Fruit fly (Drosophila melanogaster) whole organism, embryonic: Measurements from ENCODE around the gene Mst36Fb.

Experiments
- B-H2 ChIP-seq: fragments of 200-800 bp; sonication (Bioruptor generic); optimal IDR thresholded peaks from 2 replicates; lab custom pipeline; 2018; ENCODE audit warnings: missing biosample characterization, mild to moderate bottlenecking, missing genetic modification characterization
- BtbVII ChIP-seq: fragments of 200-800 bp; sonication (Bioruptor generic); optimal IDR thresholded peaks from 3 replicates; lab custom pipeline; 2017; ENCODE audit warnings: missing biosample characterization, mild to moderate bottlenecking, missing genetic modification characterization
- Bteb2 ChIP-seq: fragments of 200-800 bp; sonication (Bioruptor generic); optimal IDR thresholded peaks from 2 replicates; lab custom pipeline; 2016; ENCODE audit warnings: missing biosample characterization, missing genetic modification characterization
- CG10366 ChIP-seq: fragments of 200-800 bp; sonication (Bioruptor generic); IDR thresholded peaks from 2 replicates; pipeline ENCODE4 v1.3.6; 2022; ENCODE audit warnings: missing biosample characterization, missing genetic modification characterization
- CG10543 ChIP-seq: fragments of 200-800 bp; sonication (Bioruptor generic); optimal IDR thresholded peaks from 3 replicates; lab custom pipeline; 2017; ENCODE audit warnings: missing biosample characterization, mild to moderate bottlenecking, missing genetic modification characterization, moderate library complexity
- CG11085 ChIP-seq: fragments of 200-800 bp; sonication (Bioruptor generic); IDR thresholded peaks from 2 replicates; pipeline ENCODE4 v1.3.6; 2022; ENCODE audit warnings: missing biosample characterization, missing genetic modification characterization
- CG11504 ChIP-seq: fragments of 200-800 bp; sonication (Bioruptor generic); optimal IDR thresholded peaks from 3 replicates; lab custom pipeline; 2019; ENCODE audit warnings: missing biosample characterization, mild to moderate bottlenecking, missing genetic modification characterization, moderate library complexity
- CG11696 ChIP-seq: fragments of 200-800 bp; sonication (Bioruptor generic); IDR thresholded peaks from 2 replicates; pipeline ENCODE4 v1.3.6; 2022; ENCODE audit warnings: missing biosample characterization, missing genetic modification characterization
- CG11723 ChIP-seq: fragments of 200-800 bp; sonication (Bioruptor generic); optimal IDR thresholded peaks from 2 replicates; lab custom pipeline; 2017; ENCODE audit warnings: missing biosample characterization, mild to moderate bottlenecking, missing genetic modification characterization
- CG12104 ChIP-seq: fragments of 200-800 bp; sonication (Bioruptor generic); optimal IDR thresholded peaks from 3 replicates; lab custom pipeline; 2016; ENCODE audit warnings: missing biosample characterization, missing genetic modification characterization
- CG12299 ChIP-seq: fragments of 200-800 bp; sonication (Bioruptor generic); optimal IDR thresholded peaks from 2 replicates; lab custom pipeline; 2018; ENCODE audit warnings: missing biosample characterization, mild to moderate bottlenecking, missing genetic modification characterization
- CG15073 ChIP-seq: fragments of 200-800 bp; sonication (Bioruptor generic); optimal IDR thresholded peaks from 2 replicates; lab custom pipeline; 2016; ENCODE audit warnings: missing biosample characterization, missing genetic modification characterization
- CG1529 ChIP-seq: fragments of 200-800 bp; sonication (Bioruptor generic); optimal IDR thresholded peaks from 3 replicates; lab custom pipeline; 2018; ENCODE audit warnings: missing biosample characterization, missing genetic modification characterization
- CG15479 ChIP-seq: fragments of 200-800 bp; sonication (Bioruptor generic); optimal IDR thresholded peaks from 3 replicates; lab custom pipeline; 2019; ENCODE audit warnings: missing biosample characterization, mild to moderate bottlenecking, missing genetic modification characterization, moderate library complexity
- CG2875 ChIP-seq: fragments of 200-800 bp; sonication (Bioruptor generic); optimal IDR thresholded peaks from 2 replicates; lab custom pipeline; 2017; ENCODE audit warnings: missing biosample characterization, mild to moderate bottlenecking, missing genetic modification characterization, missing genetic modification reagents
- CG2889 ChIP-seq: fragments of 200-800 bp; sonication (Bioruptor generic); IDR thresholded peaks from 3 replicates; pipeline ENCODE4 v1.3.6; 2022; ENCODE audit warnings: missing biosample characterization, missing genetic modification characterization
- CG31388 ChIP-seq: fragments of 200-800 bp; sonication (Bioruptor generic); optimal IDR thresholded peaks from 2 replicates; lab custom pipeline; 2016; ENCODE audit warnings: missing biosample characterization, missing genetic modification characterization
- CG3726 ChIP-seq: fragments of 200-800 bp; sonication (Bioruptor generic); IDR thresholded peaks from 3 replicates; pipeline ENCODE4, ENCODE4 v1.3.6; 2022; ENCODE audit warnings: missing biosample characterization, missing genetic modification characterization
- CG4282 ChIP-seq: fragments of 200-800 bp; sonication (Bioruptor generic); optimal IDR thresholded peaks from 2 replicates; lab custom pipeline; 2016; ENCODE audit warnings: missing biosample characterization, missing genetic modification characterization
- CG4328 ChIP-seq: fragments of 200-800 bp; sonication (Bioruptor generic); optimal IDR thresholded peaks from 3 replicates; lab custom pipeline; 2017; ENCODE audit warnings: missing biosample characterization, missing genetic modification reagents, missing genetic modification characterization
- CG4854 ChIP-seq: fragments of 200-800 bp; sonication (Bioruptor generic); optimal IDR thresholded peaks from 2 replicates; lab custom pipeline; 2016; ENCODE audit warnings: missing biosample characterization, missing genetic modification characterization, inconsistent platforms
- CG6683 ChIP-seq: fragments of 200-800 bp; sonication (Bioruptor generic); optimal IDR thresholded peaks from 2 replicates; lab custom pipeline; 2017; ENCODE audit warnings: missing biosample characterization, mild to moderate bottlenecking, missing genetic modification characterization, missing genetic modification reagents
- CG7357 ChIP-seq: fragments of 200-800 bp; sonication (Bioruptor generic); IDR thresholded peaks from 3 replicates; pipeline ENCODE4 v1.3.6; 2022; ENCODE audit warnings: missing biosample characterization, missing genetic modification characterization
- CG7556 ChIP-seq: fragments of 200-800 bp; sonication (Bioruptor generic); optimal IDR thresholded peaks from 2 replicates; lab custom pipeline; 2017; ENCODE audit warnings: missing biosample characterization, mild to moderate bottlenecking, missing genetic modification characterization
- CG8290 ChIP-seq, 3 experiments: fragments of 200-800 bp; sonication (Bioruptor generic); optimal IDR thresholded peaks; 2 replicates each; lab custom pipeline; 2016 to 2019; ENCODE audit warnings: missing biosample characterization in 3 of 3, missing genetic modification characterization in 3 of 3, mild to moderate bottlenecking in 2 of 3, moderate library complexity in 1 of 3
- CG8478 ChIP-seq: fragments of >200 bp; optimal IDR thresholded peaks from 2 replicates; lab custom pipeline; 2018
- CG9609 ChIP-seq: fragments of 200-800 bp; sonication (Bioruptor generic); optimal IDR thresholded peaks from 3 replicates; lab custom pipeline; 2016; ENCODE audit warnings: missing biosample characterization, missing genetic modification characterization
- Chrac-16 ChIP-seq: fragments of 200-800 bp; sonication (Bioruptor generic); optimal IDR thresholded peaks from 3 replicates; lab custom pipeline; 2016; ENCODE audit warnings: missing biosample characterization, missing genetic modification characterization
- Deaf1 ChIP-seq: fragments of 200-800 bp; optimal IDR thresholded peaks from 3 replicates; lab custom pipeline; 2019; ENCODE audit warnings: missing biosample characterization, mild to moderate bottlenecking, missing genetic modification characterization, moderate library complexity
- HHEX ChIP-seq: fragments of 200-800 bp; sonication (Bioruptor generic); optimal IDR thresholded peaks from 3 replicates; lab custom pipeline; 2017; ENCODE audit warnings: missing biosample characterization, mild to moderate bottlenecking, missing genetic modification characterization, missing genetic modification reagents
- Lhr ChIP-seq: fragments of 200-800 bp; sonication (Bioruptor generic); optimal IDR thresholded peaks from 3 replicates; lab custom pipeline; 2017; ENCODE audit warnings: mild to moderate bottlenecking, missing biosample characterization, missing genetic modification reagents, missing genetic modification characterization
- Mad ChIP-seq: fragments of 200-800 bp; sonication (Bioruptor generic); optimal IDR thresholded peaks from 2 replicates; lab custom pipeline; 2016; ENCODE audit warnings: missing biosample characterization, missing genetic modification characterization
- Opbp ChIP-seq: fragments of 200-800 bp; sonication (Bioruptor generic); IDR thresholded peaks from 3 replicates; pipeline ENCODE4 v1.3.6; 2022; ENCODE audit warnings: missing biosample characterization, missing genetic modification characterization; ENCODE audit not compliant: partially characterized antibody
- TFAM ChIP-seq: fragments of 200-800 bp; sonication (Bioruptor generic); optimal IDR thresholded peaks from 2 replicates; lab custom pipeline; 2017; ENCODE audit warnings: missing biosample characterization, missing genetic modification characterization, inconsistent platforms
- Trl ChIP-seq, 3 experiments: fragments of >200 bp in 2 of 3; fragments of 200-800 bp in 1 of 3; sonication (Bioruptor generic) in 1 of 3; optimal IDR thresholded peaks; 2 replicates in 1 of 3; 3 replicates in 2 of 3; lab custom pipeline; 2016 to 2017; ENCODE audit warnings: missing biosample characterization in 1 of 3, missing genetic modification characterization in 1 of 3
- bigmax ChIP-seq: fragments of 200-800 bp; sonication (Bioruptor generic); optimal IDR thresholded peaks from 2 replicates; lab custom pipeline; 2018; ENCODE audit warnings: missing biosample characterization, mild to moderate bottlenecking, missing genetic modification characterization
- dimm ChIP-seq: fragments of 200-800 bp; sonication (Bioruptor generic); IDR thresholded peaks from 2 replicates; pipeline ENCODE4 v1.3.6; 2022; ENCODE audit warnings: missing biosample characterization, missing genetic modification characterization
- ewg ChIP-seq: fragments of 200-800 bp; sonication (Bioruptor generic); optimal IDR thresholded peaks from 3 replicates; lab custom pipeline; 2017; ENCODE audit warnings: mild to moderate bottlenecking, missing biosample characterization, missing genetic modification reagents, missing genetic modification characterization
- fu2 ChIP-seq: fragments of 200-800 bp; sonication (Bioruptor generic); optimal IDR thresholded peaks from 2 replicates; lab custom pipeline; 2016; ENCODE audit warnings: missing biosample characterization, missing genetic modification characterization
- hbn ChIP-seq: fragments of 200-800 bp; sonication (Bioruptor generic); IDR thresholded peaks from 2 replicates; pipeline ENCODE4 v1.3.6; 2022; ENCODE audit warnings: missing biosample characterization, missing genetic modification characterization; ENCODE audit not compliant: partially characterized antibody
- jumu ChIP-seq: fragments of 200-800 bp; sonication (Bioruptor generic); optimal IDR thresholded peaks from 3 replicates; lab custom pipeline; 2016; ENCODE audit warnings: missing biosample characterization, missing genetic modification characterization
- nerfin-1 ChIP-seq: fragments of 200-800 bp; sonication (Bioruptor generic); optimal IDR thresholded peaks from 3 replicates; lab custom pipeline; 2019; ENCODE audit warnings: missing biosample characterization, mild to moderate bottlenecking, missing genetic modification characterization, moderate library complexity
- p53 ChIP-seq: fragments of 200-800 bp; sonication (Bioruptor generic); optimal IDR thresholded peaks from 2 replicates; lab custom pipeline; 2016; ENCODE audit warnings: missing biosample characterization, missing genetic modification characterization
- peb ChIP-seq: fragments of 200-800 bp; sonication (Bioruptor generic); IDR thresholded peaks from 2 replicates; pipeline ENCODE4 v1.3.6; 2022; ENCODE audit warnings: missing biosample characterization, missing genetic modification characterization
- sd ChIP-seq: fragments of 200-800 bp; sonication (Bioruptor generic); optimal IDR thresholded peaks from 3 replicates; lab custom pipeline; 2018; ENCODE audit warnings: missing biosample characterization, mild to moderate bottlenecking, missing genetic modification characterization, moderate library complexity
- sens ChIP-seq: fragments of 200-800 bp; sonication (Bioruptor generic); peaks from one replicate; lab custom pipeline; 2016; ENCODE audit warnings: missing biosample characterization, missing genetic modification characterization
- sr ChIP-seq: fragments of 200-800 bp; sonication (Bioruptor generic); IDR thresholded peaks from 3 replicates; pipeline ENCODE4 v1.3.6; 2022; ENCODE audit warnings: missing biosample characterization, missing genetic modification characterization
- trem ChIP-seq: fragments of 200-800 bp; optimal IDR thresholded peaks from 3 replicates; lab custom pipeline; 2019; ENCODE audit warnings: missing biosample characterization, mild to moderate bottlenecking, missing genetic modification characterization, moderate library complexity
- twi ChIP-seq: fragments of 200-800 bp; optimal IDR thresholded peaks from 2 replicates; lab custom pipeline; 2019; ENCODE audit warnings: missing biosample characterization, mild to moderate bottlenecking, missing genetic modification characterization, moderate library complexity

Gene Mst36Fb

dm6 chr2L:18647857-18648652, 26.8 kb downstream of the Mst36Fb start (continued):
- TF ChIP-seq B-H2 (GFP tag; lab: Kevin White, UChicago) (no peak), sens (GFP tag; lab: Kevin White, UChicago) (peak; percentile 93), HHEX (GFP tag; lab: Kevin White, UChicago) (no peak), Deaf1 (tag; lab: Kevin White, UChicago) (no peak), CG15073 (no peak), CG1529 (GFP tag; lab: Kevin White, UChicago) (peak; percentile 27), Opbp (GFP tag; lab: Robert Waterston, UW) (no peak), CG31388 (no peak), sd (no peak), CG3726 (GFP tag; lab: Robert Waterston, UW) (no peak), CG9609 (no peak), BtbVII (GFP tag; lab: Kevin White, UChicago) (no peak), Lhr (GFP tag; lab: Kevin White, UChicago) (peak; percentile 15), CG11085 (GFP tag; lab: Robert Waterston, UW) (no peak), CG4328 (GFP tag; lab: Kevin White, UChicago) (no peak), peb (no peak), CG11723 (GFP tag; lab: Kevin White, UChicago) (no peak), CG12299 (tag; lab: Kevin White, UChicago) (no peak), Trl (optimal IDR thresholded peaks at IDR 0.05; lab: Kevin White, UChicago) (no peak), Trl (GFP tag; optimal IDR thresholded peaks at IDR 0.05; lab: Kevin White, UChicago) (no peak), CG15479 (GFP tag; lab: Kevin White, UChicago) (no peak), CG2875 (GFP tag; lab: Kevin White, UChicago) (peak; percentile 37), CG4854 (GFP tag; lab: Kevin White, UChicago) (no peak), Chrac-16 (GFP tag; lab: Kevin White, UChicago) (peak; percentile 7), dimm (0 out of 2 replicates have a peak, but pooled peaks have one; percentile 4), CG10543 (no peak), Mad (GFP tag; lab: Kevin White, UChicago) (no peak), CG12104 (GFP tag; lab: Kevin White, UChicago) (no peak), twi (tag; lab: Kevin White, UChicago) (no peak), Bteb2 (no peak), fu2 (GFP tag; lab: Kevin White, UChicago) (no peak), nerfin-1 (tag; lab: Kevin White, UChicago) (no peak), CG7357 (GFP tag; lab: Robert Waterston, UW) (no peak), CG8290 (GFP tag; optimal IDR thresholded peaks at IDR 0.05; lab: Kevin White, UChicago) (peak; percentile 4), CG8290 (tag; optimal IDR thresholded peaks at IDR 0.05; lab: Kevin White, UChicago) (no peak), TFAM (GFP tag; lab: Kevin White, UChicago) (no peak), CG4282 (GFP tag; lab: Kevin White, UChicago) (no peak), CG8478 (no peak), CG11696 (GFP tag; lab: Robert Waterston, UW) (no peak), CG11504 (tag; lab: Kevin White, UChicago) (peak; percentile 53), CG6683 (GFP tag; lab: Kevin White, UChicago) (no peak), jumu (GFP tag; lab: Kevin White, UChicago) (no peak), CG10366 (GFP tag; lab: Robert Waterston, UW) (peak; percentile 22; the same call in 1 of the 2 replicates), CG7556 (GFP tag; lab: Kevin White, UChicago) (peak; percentile 32), trem (no peak), p53 (GFP tag; lab: Kevin White, UChicago) (no peak), CG2889 (no peak), sr (no peak), ewg (GFP tag; lab: Kevin White, UChicago) (peak; percentile 5), bigmax (GFP tag; lab: Kevin White, UChicago) (no peak), hbn (GFP tag; lab: Robert Waterston, UW) (no peak)
